Fruit fly (Drosophila melanogaster) Kc167 (cell line): Measurements from ENCODE around the gene amd.

Experiments
- Myc ChIP-seq: fragments of >200 bp; optimal IDR thresholded peaks from 2 replicates; lab custom pipeline; 2017; ENCODE audit warnings: missing external identifiers
- Sin3A ChIP-seq: fragments of >200 bp; optimal IDR thresholded peaks from 2 replicates; lab custom pipeline; 2018; ENCODE audit warnings: missing external identifiers
- h ChIP-seq: fragments of >200 bp; optimal IDR thresholded peaks from 3 replicates; lab custom pipeline; 2018; ENCODE audit warnings: missing external identifiers
- insv ChIP-seq: fragments of >200 bp; optimal IDR thresholded peaks from 3 replicates; lab custom pipeline; 2018; ENCODE audit warnings: missing external identifiers
- psq ChIP-seq: fragments of >200 bp; optimal IDR thresholded peaks from 2 replicates; lab custom pipeline; 2017; ENCODE audit warnings: missing external identifiers
- ttk ChIP-seq: sonication (Bioruptor generic); optimal IDR thresholded peaks from 2 replicates; lab custom pipeline; 2017; ENCODE audit warnings: missing external identifiers

The amd gene

dm6 chr2L:19146645-19147044 lies 36.7 kb downstream of the amd start:
- TF ChIP-seq Sin3A (lab: Kevin White, UChicago) (no peak), ttk (lab: Kevin White, UChicago) (no peak), insv (lab: Kevin White, UChicago) (no peak), h (lab: Kevin White, UChicago) (no peak), Myc (no peak), psq (no peak)

- TF ChIP-seq psq (no peak), Sin3A (lab: Kevin White, UChicago) (no peak)
These were observed 45.0 kb downstream of the amd start for dm6 chr2L:19154893-19155389.

- TF ChIP-seq Sin3A (lab: Kevin White, UChicago), result no peak
- no peak for TF ChIP-seq ttk (lab: Kevin White, UChicago)
- no peak for TF ChIP-seq psq
- TF ChIP-seq h (lab: Kevin White, UChicago), result no peak
- no peak for TF ChIP-seq insv (lab: Kevin White, UChicago)
- no peak for TF ChIP-seq Myc
These were observed 46.2 kb downstream of the amd start for dm6 chr2L:19155937-19156736.

- TF ChIP-seq ttk (lab: Kevin White, UChicago), result no peak
- TF ChIP-seq h (lab: Kevin White, UChicago), result no peak
- TF ChIP-seq Myc, result no peak
- no peak for TF ChIP-seq insv (lab: Kevin White, UChicago)
- TF ChIP-seq Sin3A (lab: Kevin White, UChicago), result no peak
- no peak for TF ChIP-seq psq
These were observed 46.9 kb downstream of the amd start for dm6 chr2L:19156737-19157287.

dm6 chr2L:19158005-19158666 lies 48.2 kb downstream of the amd start:
- TF ChIP-seq ttk (lab: Kevin White, UChicago) (no peak), Myc (no peak)

- TF ChIP-seq Sin3A (lab: Kevin White, UChicago) (no peak), psq (no peak), Myc (no peak), h (lab: Kevin White, UChicago) (no peak), insv (lab: Kevin White, UChicago) (no peak), ttk (lab: Kevin White, UChicago) (no peak)
These were observed 49.0 kb downstream of the amd start for dm6 chr2L:19158679-19159551.

dm6 chr2L:19159552-19160406 lies 49.8 kb downstream of the amd start:
- no peak for TF ChIP-seq insv (lab: Kevin White, UChicago)
- TF ChIP-seq ttk (lab: Kevin White, UChicago), result no peak
- TF ChIP-seq Sin3A (lab: Kevin White, UChicago), result no peak
- TF ChIP-seq psq, result no peak
- TF ChIP-seq h (lab: Kevin White, UChicago), result no peak
- TF ChIP-seq Myc, result no peak

dm6 chr2L:19161307-19161999 lies 51.5 kb downstream of the amd start:
- TF ChIP-seq Myc (no peak), ttk (lab: Kevin White, UChicago) (no peak)

- TF ChIP-seq ttk (lab: Kevin White, UChicago) (no peak), insv (lab: Kevin White, UChicago) (no peak), h (lab: Kevin White, UChicago) (no peak), psq (no peak), Sin3A (lab: Kevin White, UChicago) (no peak), Myc (no peak)
These were observed 52.6 kb downstream of the amd start for dm6 chr2L:19162330-19163100.
